Fruit fly (Drosophila melanogaster): Measurements from ENCODE around the gene Best4.
A peak's percentile ranks its signal among the peaks of the same experiment; 100 is the strongest.

Best4 gene

DNA sequence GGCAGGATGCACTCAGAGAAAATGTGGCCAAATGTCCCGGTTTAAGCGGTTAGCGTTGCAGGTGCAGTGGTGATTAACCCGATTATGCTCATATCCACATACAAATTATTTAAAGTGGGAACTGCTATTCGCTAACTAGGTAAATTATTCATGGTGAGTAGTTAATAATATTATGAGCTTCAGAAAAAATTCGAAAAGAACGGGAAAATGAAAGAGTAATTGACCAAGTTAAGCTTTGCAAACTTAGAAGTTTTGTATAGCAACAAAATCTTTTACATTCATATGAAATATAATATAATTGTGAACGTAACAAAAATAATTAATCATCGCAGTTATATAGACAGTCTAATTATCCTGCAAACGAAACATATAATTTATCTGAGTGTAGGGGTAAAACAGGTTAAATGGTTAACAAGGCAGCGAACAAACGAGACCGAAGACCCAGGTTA is 45.1 kb upstream of the Best4 start:
- TF ChIP-seq Mio (GFP tag; optimal IDR thresholded peaks at IDR 0.05) (no peak), dl (GFP tag; optimal IDR thresholded peaks at IDR 0.05; ENCODE audit: insufficient read depth in 1 of 2, partially characterized antibody in 2 of 2) (no peak), Hr78 (GFP tag; optimal IDR thresholded peaks at IDR 0.05) (no peak), brk (GFP tag; optimal IDR thresholded peaks at IDR 0.05) (no peak), Hr83 (GFP tag; optimal IDR thresholded peaks at IDR 0.05; ENCODE audit: poor library complexity, severe bottlenecking) (no peak), h (GFP tag; optimal IDR thresholded peaks at IDR 0.05) (no peak), usp (GFP tag; optimal IDR thresholded peaks at IDR 0.05) (no peak), ey (GFP tag; optimal IDR thresholded peaks at IDR 0.05) (no peak), GATAd (GFP tag; optimal IDR thresholded peaks at IDR 0.05) (no peak), Vsx2 (GFP tag; optimal IDR thresholded peaks at IDR 0.05; ENCODE audit: partially characterized antibody) (no peak), Sp1 (GFP tag; optimal IDR thresholded peaks at IDR 0.05) (no peak), Myc (optimal IDR thresholded peaks at IDR 0.05) (no peak), N (GFP tag; optimal IDR thresholded peaks at IDR 0.05) (no peak), Hnf4 (GFP tag; optimal IDR thresholded peaks at IDR 0.05) (no peak), fru (GFP tag; optimal IDR thresholded peaks at IDR 0.05) (peak; percentile 3), foxo (GFP tag; optimal IDR thresholded peaks at IDR 0.05) (peak in 1 of 2 experiments; percentile 8), sage (GFP tag; optimal IDR thresholded peaks at IDR 0.05) (no peak), rgr (GFP tag; optimal IDR thresholded peaks at IDR 0.05) (no peak), Rel (GFP tag; optimal IDR thresholded peaks at IDR 0.05) (no peak), Rel (tag; optimal IDR thresholded peaks at IDR 0.05) (no peak), OdsH (GFP tag; optimal IDR thresholded peaks at IDR 0.05) (peak; percentile 10)

DNA sequence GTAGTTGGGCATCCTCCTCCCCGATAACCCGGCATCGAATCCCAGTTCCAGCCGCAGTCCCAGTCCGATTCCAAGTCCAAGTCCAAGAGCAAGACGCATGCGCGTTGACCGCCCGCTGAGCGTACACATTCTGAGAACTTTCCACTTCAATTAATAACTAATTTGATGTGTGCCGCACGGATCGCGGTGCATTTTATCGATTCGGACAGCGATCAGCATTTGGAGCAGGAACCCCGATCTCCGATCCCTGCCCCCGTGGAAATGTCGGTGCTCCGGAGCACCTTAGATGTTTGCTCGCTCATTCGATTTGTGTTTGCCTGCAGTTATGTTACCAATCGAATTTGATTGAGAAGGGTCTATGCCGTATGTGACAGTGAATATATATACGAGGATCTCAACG is 44.6 kb upstream of the Best4 start:
- TF ChIP-seq jim (GFP tag; optimal IDR thresholded peaks at IDR 0.05) (no peak), Jra (GFP tag; optimal IDR thresholded peaks at IDR 0.05) (no peak), woc (GFP tag; optimal IDR thresholded peaks at IDR 0.05) (no peak), foxo (GFP tag; optimal IDR thresholded peaks at IDR 0.05) (no peak), br (GFP tag; optimal IDR thresholded peaks at IDR 0.05) (no peak), dmrt93B (GFP tag; optimal IDR thresholded peaks at IDR 0.05) (no peak), Mio (GFP tag; optimal IDR thresholded peaks at IDR 0.05) (no peak)

DNA sequence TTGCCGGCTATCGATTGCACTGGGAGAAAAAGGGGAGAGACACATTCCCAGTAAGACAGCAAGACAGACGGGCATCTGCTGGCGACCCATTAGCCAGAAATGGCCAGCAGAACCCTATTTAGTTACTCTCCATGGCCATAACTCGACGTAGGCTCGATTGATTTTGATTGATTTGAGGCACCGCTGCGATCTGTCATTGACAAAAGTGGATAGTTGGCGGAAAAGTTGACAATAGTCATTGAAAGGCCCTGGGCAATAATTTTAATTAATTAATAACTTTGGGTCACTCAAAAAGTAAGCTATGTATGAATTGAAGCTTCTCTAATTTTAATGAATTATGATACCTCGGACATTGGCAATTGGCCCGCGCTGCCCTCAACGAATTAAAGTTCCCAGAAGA is 41.6 kb upstream of the Best4 start:
- TF ChIP-seq Hr78 (GFP tag; optimal IDR thresholded peaks at IDR 0.05) = no peak
- no peak for TF ChIP-seq Dif (GFP tag; optimal IDR thresholded peaks at IDR 0.05; ENCODE audit: partially characterized antibody)
- TF ChIP-seq jim (GFP tag; optimal IDR thresholded peaks at IDR 0.05) = no peak
- no peak for TF ChIP-seq Jra (GFP tag; optimal IDR thresholded peaks at IDR 0.05)
- no peak for TF ChIP-seq Rel (GFP tag; optimal IDR thresholded peaks at IDR 0.05)
- no peak for TF ChIP-seq Rel (tag; optimal IDR thresholded peaks at IDR 0.05)
- no peak for TF ChIP-seq Mio (GFP tag; optimal IDR thresholded peaks at IDR 0.05)
- no peak for TF ChIP-seq sage (GFP tag; optimal IDR thresholded peaks at IDR 0.05)
- TF ChIP-seq Sp1 (GFP tag; optimal IDR thresholded peaks at IDR 0.05) = no peak
- no peak for TF ChIP-seq usp (GFP tag; optimal IDR thresholded peaks at IDR 0.05)
- no peak for TF ChIP-seq br (GFP tag; optimal IDR thresholded peaks at IDR 0.05)
- no peak for TF ChIP-seq sv (GFP tag; optimal IDR thresholded peaks at IDR 0.05)
- no peak for TF ChIP-seq pan (optimal IDR thresholded peaks at IDR 0.05)
- no peak for TF ChIP-seq N (GFP tag; optimal IDR thresholded peaks at IDR 0.05)
- TF ChIP-seq dsf (GFP tag; optimal IDR thresholded peaks at IDR 0.05; ENCODE audit: borderline replicate concordance) = no peak
- TF ChIP-seq GATAd (GFP tag; optimal IDR thresholded peaks at IDR 0.05) = no peak

DNA sequence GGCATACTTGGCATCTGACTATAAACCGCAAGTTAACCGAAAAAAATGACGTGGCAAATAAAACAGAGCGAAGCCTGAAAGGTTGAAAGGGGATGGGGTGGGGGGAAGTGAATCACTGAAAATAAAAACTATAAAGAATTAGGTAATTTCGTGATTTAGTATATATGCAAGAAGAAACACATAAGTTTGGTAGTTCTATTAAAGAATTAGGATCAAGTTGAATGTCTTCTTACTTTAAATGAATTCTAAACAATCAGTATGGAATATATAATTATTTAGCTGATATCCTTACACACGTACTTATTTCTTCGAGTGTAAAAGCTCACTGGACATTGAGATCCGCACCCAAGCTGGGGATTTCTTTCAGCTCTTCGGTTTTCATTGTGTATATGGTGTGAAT is 40.4 kb upstream of the Best4 start:
- TF ChIP-seq dl (GFP tag; optimal IDR thresholded peaks at IDR 0.05; ENCODE audit: insufficient read depth in 1 of 2, partially characterized antibody in 2 of 2) (no peak), N (GFP tag; optimal IDR thresholded peaks at IDR 0.05) (no peak), Sp1 (GFP tag; optimal IDR thresholded peaks at IDR 0.05) (peak; percentile 56), usp (GFP tag; optimal IDR thresholded peaks at IDR 0.05) (no peak), psq (GFP tag; optimal IDR thresholded peaks at IDR 0.05) (peak; percentile 46), CG9705 (GFP tag; optimal IDR thresholded peaks at IDR 0.05) (no peak), jim (GFP tag; optimal IDR thresholded peaks at IDR 0.05) (no peak), lola (GFP tag; optimal IDR thresholded peaks at IDR 0.05) (no peak), Rel (GFP tag; optimal IDR thresholded peaks at IDR 0.05) (no peak), Rel (tag; optimal IDR thresholded peaks at IDR 0.05) (no peak), Abd-B (GFP tag; optimal IDR thresholded peaks at IDR 0.05) (no peak), fru (GFP tag; optimal IDR thresholded peaks at IDR 0.05) (peak; percentile 74), foxo (GFP tag; optimal IDR thresholded peaks at IDR 0.05) (peak in 1 of 2 experiments; percentile 67), HLH106 (tag; optimal IDR thresholded peaks at IDR 0.05) (peak; percentile 15), brk (GFP tag; optimal IDR thresholded peaks at IDR 0.05) (no peak), dsf (GFP tag; optimal IDR thresholded peaks at IDR 0.05; ENCODE audit: borderline replicate concordance) (no peak), Vsx2 (GFP tag; optimal IDR thresholded peaks at IDR 0.05; ENCODE audit: partially characterized antibody) (no peak), Dfd (GFP tag; optimal IDR thresholded peaks at IDR 0.05) (no peak), CrebA (GFP tag; optimal IDR thresholded peaks at IDR 0.05; ENCODE audit: borderline replicate concordance) (no peak), h (GFP tag; optimal IDR thresholded peaks at IDR 0.05) (no peak), GATAd (GFP tag; optimal IDR thresholded peaks at IDR 0.05) (no peak), dmrt93B (GFP tag; optimal IDR thresholded peaks at IDR 0.05) (peak; percentile 33), ey (GFP tag; optimal IDR thresholded peaks at IDR 0.05) (peak; percentile 38), Hnf4 (GFP tag; optimal IDR thresholded peaks at IDR 0.05) (peak; percentile 6), sage (GFP tag; optimal IDR thresholded peaks at IDR 0.05) (no peak), tai (GFP tag; optimal IDR thresholded peaks at IDR 0.05) (no peak), pan (optimal IDR thresholded peaks at IDR 0.05) (no peak), rgr (GFP tag; optimal IDR thresholded peaks at IDR 0.05) (peak; percentile 58), br (GFP tag; optimal IDR thresholded peaks at IDR 0.05) (peak; percentile 33), CG32264 (GFP tag; optimal IDR thresholded peaks at IDR 0.05) (no peak), Dif (GFP tag; optimal IDR thresholded peaks at IDR 0.05; ENCODE audit: partially characterized antibody) (no peak), Mio (GFP tag; optimal IDR thresholded peaks at IDR 0.05) (no peak), Hr83 (GFP tag; optimal IDR thresholded peaks at IDR 0.05; ENCODE audit: poor library complexity, severe bottlenecking) (no peak), woc (GFP tag; optimal IDR thresholded peaks at IDR 0.05) (peak; percentile 58), sv (GFP tag; optimal IDR thresholded peaks at IDR 0.05) (no peak), Myc (optimal IDR thresholded peaks at IDR 0.05) (no peak)

All from whole organism, wandering third instar larva.